Worm (Caenorhabditis elegans) whole organism, young adult: ENCODE results near the gene hsp-12.2.

Experiments used
- ceh-79 ChIP-seq: sonication (generic microtip); optimal IDR thresholded peaks from 2 replicates; lab custom pipeline; 2017; ENCODE audit warnings: mild to moderate bottlenecking, missing genetic modification characterization, missing compliant biosample characterization
- lin-35 ChIP-seq, 3 experiments: fragments of 150-350 bp in 2 of 3; sonication (generic microtip) in 1 of 3; optimal IDR thresholded peaks; 2 replicates each; lab custom pipeline; 2014 to 2018; ENCODE audit warnings: missing biosample characterization in 3 of 3, missing genetic modification characterization in 3 of 3, missing genetic modification reagents in 3 of 3
- sea-2 ChIP-seq: fragments of 200-800 bp; sonication (Bioruptor generic); IDR thresholded peaks from 2 replicates; pipeline ENCODE4 v1.3.6; 2022; ENCODE audit warnings: missing genetic modification characterization, missing compliant biosample characterization
- sptf-2 ChIP-seq: fragments of 200-800 bp; sonication (Bioruptor generic); optimal IDR thresholded peaks from 2 replicates; lab custom pipeline; 2018; ENCODE audit warnings: mild to moderate bottlenecking, missing genetic modification characterization, missing compliant biosample characterization
- unc-62 ChIP-seq: fragments of 150-350 bp; optimal IDR thresholded peaks from 2 replicates; lab custom pipeline; 2014; ENCODE audit warnings: missing biosample characterization, missing genetic modification reagents, missing genetic modification characterization

DNA sequence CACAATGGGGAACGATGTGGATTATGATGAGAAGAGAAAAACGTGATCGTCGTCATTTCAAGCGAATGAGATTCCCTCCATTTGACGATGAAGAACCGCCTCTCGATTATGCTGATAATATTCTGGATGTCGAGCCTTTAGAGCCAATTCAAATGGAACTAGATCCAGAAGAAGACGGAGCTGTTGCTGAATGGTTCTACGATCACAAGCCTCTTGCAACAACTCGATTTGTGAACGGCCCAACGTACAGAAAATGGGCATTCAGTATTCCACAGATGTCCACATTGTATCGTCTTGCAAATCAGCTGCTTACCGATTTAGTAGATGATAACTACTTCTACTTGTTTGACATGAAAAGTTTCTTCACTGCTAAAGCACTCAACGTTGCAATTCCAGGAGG is 26.9 kb downstream of the hsp-12.2 start:
- TF ChIP-seq sptf-2 (no peak), sea-2 (no peak), lin-35 (GFP tag; optimal IDR thresholded peaks at IDR 0.05; lab: Kevin White, UChicago) (no peak), ceh-79 (no peak), unc-62 (GFP tag; lab: Kevin White, UChicago) (no peak)
